Fruit fly (Drosophila melanogaster) whole organism, prepupa: Measurements from ENCODE around the gene CG11889.

Experiments
- Blimp-1 ChIP-seq: fragments of 200-800 bp; sonication (Bioruptor generic); optimal IDR thresholded peaks from 3 replicates; lab custom pipeline; 2017; ENCODE audit warnings: missing biosample characterization, missing genetic modification characterization, mild to moderate bottlenecking, moderate library complexity, missing genetic modification reagents
- CG10669 ChIP-seq: fragments of 200-800 bp; sonication (Bioruptor generic); optimal IDR thresholded peaks from 3 replicates; lab custom pipeline; 2018; ENCODE audit warnings: missing biosample characterization, mild to moderate bottlenecking, missing genetic modification characterization, moderate library complexity
- CG11294 ChIP-seq: fragments of 200-800 bp; sonication (Bioruptor generic); IDR thresholded peaks from 2 replicates; pipeline ENCODE4 v1.3.6; 2022; ENCODE audit warnings: missing biosample characterization, missing genetic modification characterization
- CG11902 ChIP-seq: fragments of 200-800 bp; sonication (Bioruptor generic); optimal IDR thresholded peaks from 3 replicates; lab custom pipeline; 2016; ENCODE audit warnings: missing biosample characterization, missing genetic modification characterization
- CG15336 ChIP-seq: fragments of 200-800 bp; sonication (Bioruptor generic); IDR thresholded peaks from 2 replicates; pipeline ENCODE4 v1.3.6; 2022; ENCODE audit warnings: missing biosample characterization, missing genetic modification characterization
- CG1621 ChIP-seq: fragments of 200-800 bp; sonication (Bioruptor generic); optimal IDR thresholded peaks from 3 replicates; lab custom pipeline; 2018; ENCODE audit warnings: missing biosample characterization, mild to moderate bottlenecking, missing genetic modification characterization
- CG16779 ChIP-seq: fragments of 200-800 bp; sonication (Bioruptor generic); optimal IDR thresholded peaks from 3 replicates; lab custom pipeline; 2017; ENCODE audit warnings: missing biosample characterization, mild to moderate bottlenecking, missing genetic modification characterization
- CG31627 ChIP-seq: fragments of 200-800 bp; sonication (Bioruptor generic); optimal IDR thresholded peaks from 3 replicates; lab custom pipeline; 2016; ENCODE audit warnings: missing biosample characterization, missing genetic modification characterization
- CG32006 ChIP-seq: fragments of 200-800 bp; sonication (Bioruptor generic); optimal IDR thresholded peaks from 3 replicates; lab custom pipeline; 2017; ENCODE audit warnings: missing biosample characterization, mild to moderate bottlenecking, missing genetic modification characterization
- CG34406 ChIP-seq: fragments of 200-800 bp; sonication (Bioruptor generic); optimal IDR thresholded peaks from 3 replicates; lab custom pipeline; 2016; ENCODE audit warnings: missing biosample characterization, missing genetic modification characterization
- CG3919 ChIP-seq: fragments of 200-800 bp; sonication (Bioruptor generic); optimal IDR thresholded peaks from 3 replicates; lab custom pipeline; 2016; ENCODE audit warnings: missing biosample characterization, missing genetic modification characterization
- CG4318 ChIP-seq: fragments of 200-800 bp; sonication (Bioruptor generic); optimal IDR thresholded peaks from 3 replicates; lab custom pipeline; 2017; ENCODE audit warnings: missing biosample characterization, mild to moderate bottlenecking, missing genetic modification characterization
- CG6276 ChIP-seq: fragments of 200-800 bp; sonication (Bioruptor generic); optimal IDR thresholded peaks from 2 replicates; lab custom pipeline; 2017; ENCODE audit warnings: missing biosample characterization, mild to moderate bottlenecking, missing genetic modification characterization
- CG6854 ChIP-seq: fragments of 200-800 bp; sonication (Bioruptor generic); optimal IDR thresholded peaks from 2 replicates; lab custom pipeline; 2017; ENCODE audit warnings: missing biosample characterization, mild to moderate bottlenecking, missing genetic modification characterization
- CG8632 ChIP-seq: fragments of 200-800 bp; sonication (Bioruptor generic); optimal IDR thresholded peaks from 3 replicates; lab custom pipeline; 2016; ENCODE audit warnings: missing biosample characterization, missing genetic modification characterization
- CG9139 ChIP-seq: fragments of 200-800 bp; sonication (Bioruptor generic); optimal IDR thresholded peaks from 3 replicates; lab custom pipeline; 2017; ENCODE audit warnings: missing biosample characterization, mild to moderate bottlenecking, missing genetic modification characterization
- Eip75B ChIP-seq: fragments of 200-800 bp; sonication (Bioruptor generic); optimal IDR thresholded peaks from 3 replicates; lab custom pipeline; 2016; ENCODE audit warnings: missing biosample characterization, missing genetic modification characterization
- Ets21C ChIP-seq: fragments of 200-800 bp; sonication (Bioruptor generic); optimal IDR thresholded peaks from 3 replicates; lab custom pipeline; 2016; ENCODE audit warnings: missing biosample characterization, missing genetic modification characterization
- Hr39 ChIP-seq: fragments of 200-800 bp; sonication (Bioruptor generic); optimal IDR thresholded peaks from 2 replicates; lab custom pipeline; 2016; ENCODE audit warnings: missing biosample characterization, missing genetic modification characterization
- Hr4 ChIP-seq: fragments of 200-800 bp; sonication (Bioruptor generic); optimal IDR thresholded peaks from 3 replicates; lab custom pipeline; 2016; ENCODE audit warnings: missing biosample characterization, missing genetic modification characterization
- Lpt ChIP-seq: fragments of 200-800 bp; sonication (Bioruptor generic); optimal IDR thresholded peaks from 3 replicates; lab custom pipeline; 2016; ENCODE audit warnings: missing biosample characterization, missing genetic modification characterization
- Sox102F ChIP-seq: fragments of 200-800 bp; sonication (Bioruptor generic); optimal IDR thresholded peaks from 2 replicates; lab custom pipeline; 2016; ENCODE audit warnings: missing biosample characterization, mild to moderate bottlenecking, missing genetic modification characterization
- Sox15 ChIP-seq: fragments of 200-800 bp; sonication (Bioruptor generic); optimal IDR thresholded peaks from 3 replicates; lab custom pipeline; 2016; ENCODE audit warnings: missing biosample characterization, missing genetic modification characterization
- achi ChIP-seq: fragments of 200-800 bp; sonication (Bioruptor generic); optimal IDR thresholded peaks from 3 replicates; lab custom pipeline; 2016; ENCODE audit warnings: missing biosample characterization, missing genetic modification characterization
- acj6 ChIP-seq: fragments of 200-800 bp; sonication (Bioruptor generic); optimal IDR thresholded peaks from 3 replicates; lab custom pipeline; 2016; ENCODE audit warnings: missing biosample characterization, missing genetic modification characterization
- dac ChIP-seq: fragments of 200-800 bp; sonication (Bioruptor generic); optimal IDR thresholded peaks from 2 replicates; lab custom pipeline; 2017; ENCODE audit warnings: missing biosample characterization, mild to moderate bottlenecking, missing genetic modification characterization
- dsx ChIP-seq: fragments of 200-800 bp; optimal IDR thresholded peaks from 3 replicates; lab custom pipeline; 2019; ENCODE audit warnings: missing biosample characterization, mild to moderate bottlenecking, missing genetic modification characterization, moderate library complexity; ENCODE audit not compliant: poor library complexity, severe bottlenecking
- eg ChIP-seq: fragments of 200-800 bp; sonication (Bioruptor generic); IDR thresholded peaks from 3 replicates; pipeline ENCODE4 v1.3.6; 2022; ENCODE audit warnings: missing biosample characterization, missing genetic modification characterization
- fkh ChIP-seq: fragments of 200-800 bp; sonication (Bioruptor generic); optimal IDR thresholded peaks from 3 replicates; lab custom pipeline; 2017; ENCODE audit warnings: missing biosample characterization, mild to moderate bottlenecking, missing genetic modification characterization, moderate library complexity
- net ChIP-seq: fragments of 200-800 bp; sonication (Bioruptor generic); optimal IDR thresholded peaks from 3 replicates; lab custom pipeline; 2016; ENCODE audit warnings: missing biosample characterization, missing genetic modification characterization
- pdm3 ChIP-seq: fragments of 200-800 bp; sonication (Bioruptor generic); optimal IDR thresholded peaks from 3 replicates; lab custom pipeline; 2016; ENCODE audit warnings: missing biosample characterization, missing genetic modification characterization
- spab ChIP-seq: fragments of 200-800 bp; sonication (Bioruptor generic); optimal IDR thresholded peaks from 2 replicates; lab custom pipeline; 2017; ENCODE audit warnings: missing biosample characterization, mild to moderate bottlenecking, missing genetic modification characterization, missing genetic modification reagents
- ss ChIP-seq, 2 experiments: fragments of 200-800 bp; sonication (Bioruptor generic); optimal IDR thresholded peaks; 2 replicates in 1 of 2; 3 replicates in 1 of 2; lab custom pipeline; 2017 to 2018; ENCODE audit warnings: mild to moderate bottlenecking in 2 of 2, missing biosample characterization in 2 of 2, missing genetic modification characterization in 2 of 2, moderate library complexity in 1 of 2
- svp ChIP-seq: fragments of 200-800 bp; sonication (Bioruptor generic); peaks from one replicate; lab custom pipeline; 2016; ENCODE audit warnings: missing biosample characterization, missing genetic modification characterization
- topi ChIP-seq: fragments of 200-800 bp; sonication (Bioruptor generic); optimal IDR thresholded peaks from 3 replicates; lab custom pipeline; 2016; ENCODE audit warnings: missing biosample characterization, missing genetic modification characterization
- vri ChIP-seq: fragments of 200-800 bp; sonication (Bioruptor generic); optimal IDR thresholded peaks from 3 replicates; lab custom pipeline; 2016; ENCODE audit warnings: missing biosample characterization, mild to moderate bottlenecking, missing genetic modification characterization

Gene CG11889

dm6 chr3R:25262322-25262761 is 7.7 kb upstream of the CG11889 start, which contains the start of the genes Kdsr and CG11858 (continued):
- peak; percentile 37 for TF ChIP-seq dsx (GFP tag; lab: Kevin White, UChicago)
- TF ChIP-seq Ets21C (GFP tag; lab: Kevin White, UChicago), result no peak
- TF ChIP-seq vri (GFP tag; lab: Kevin White, UChicago), result peak; percentile 94
- TF ChIP-seq ss (GFP tag; optimal IDR thresholded peaks at IDR 0.05; lab: Kevin White, UChicago), result no peak
- no peak for TF ChIP-seq CG10669
- TF ChIP-seq eg, result peak; percentile 72; the same call in 2 of the 3 replicates
- TF ChIP-seq dac, result no peak
- TF ChIP-seq Eip75B (GFP tag; lab: Kevin White, UChicago), result no peak
- no peak for TF ChIP-seq acj6
- TF ChIP-seq CG34406 (GFP tag; lab: Kevin White, UChicago), result no peak
- peak; percentile 36 for TF ChIP-seq achi
- TF ChIP-seq CG11294 (GFP tag; lab: Robert Waterston, UW), result peak; percentile 28; the same call in 1 of the 2 replicates
- TF ChIP-seq CG32006, result no peak
- TF ChIP-seq Hr4 (GFP tag; lab: Kevin White, UChicago), result no peak
- TF ChIP-seq CG9139 (GFP tag; lab: Kevin White, UChicago), result no peak
- TF ChIP-seq CG3919 (GFP tag; lab: Kevin White, UChicago), result no peak
- TF ChIP-seq Blimp-1 (GFP tag; lab: Kevin White, UChicago), result no peak
- TF ChIP-seq fkh (GFP tag; lab: Kevin White, UChicago), result peak; percentile 76
- TF ChIP-seq topi, result no peak
- TF ChIP-seq CG16779 (tag; lab: Kevin White, UChicago), result no peak
- TF ChIP-seq Hr39, result no peak
- TF ChIP-seq svp, result peak; percentile 95
- TF ChIP-seq spab, result no peak
- TF ChIP-seq Sox102F (GFP tag; lab: Kevin White, UChicago), result no peak
- no peak for TF ChIP-seq CG6276 (GFP tag; lab: Kevin White, UChicago)

- TF ChIP-seq CG15336 (GFP tag; lab: Robert Waterston, UW), result peak; percentile 31; the same call in 1 of the 2 replicates
- no peak for TF ChIP-seq CG31627 (GFP tag; lab: Kevin White, UChicago)
- peak; percentile 45 for TF ChIP-seq achi
- peak; percentile 33 for TF ChIP-seq CG1621 (tag; lab: Kevin White, UChicago)
Observed at dm6 chr3R:25265589-25266201, 4.3 kb upstream of the CG11889 start, which contains the start of the genes GlnRS and RIOK2. Gene GlnRS (minus strand): TSS chr3R:25265721. Gene RIOK2 (plus strand): TSS chr3R:25265844.

dm6 chr3R:25266751-25267150 is 3.3 kb upstream of the CG11889 start:
- TF ChIP-seq CG34406 (GFP tag; lab: Kevin White, UChicago) (no peak), Hr4 (GFP tag; lab: Kevin White, UChicago) (no peak), CG9139 (GFP tag; lab: Kevin White, UChicago) (no peak), CG11902 (GFP tag; lab: Kevin White, UChicago) (no peak), CG6854 (GFP tag; lab: Kevin White, UChicago) (no peak), CG4318 (GFP tag; lab: Kevin White, UChicago) (no peak), acj6 (no peak), fkh (GFP tag; lab: Kevin White, UChicago) (no peak), CG1621 (tag; lab: Kevin White, UChicago) (no peak), dac (no peak), pdm3 (GFP tag; lab: Kevin White, UChicago) (no peak)

- no peak for TF ChIP-seq CG8632 (GFP tag; lab: Kevin White, UChicago)
- no peak for TF ChIP-seq acj6
- TF ChIP-seq Blimp-1 (GFP tag; lab: Kevin White, UChicago), result no peak
- TF ChIP-seq CG11294 (GFP tag; lab: Robert Waterston, UW), result no peak
- TF ChIP-seq CG4318 (GFP tag; lab: Kevin White, UChicago), result no peak
- TF ChIP-seq CG9139 (GFP tag; lab: Kevin White, UChicago), result no peak
- TF ChIP-seq Sox15, result no peak
- TF ChIP-seq net (GFP tag; lab: Kevin White, UChicago), result no peak
- TF ChIP-seq achi, result no peak
- no peak for TF ChIP-seq fkh (GFP tag; lab: Kevin White, UChicago)
- no peak for TF ChIP-seq dsx (GFP tag; lab: Kevin White, UChicago)
- no peak for TF ChIP-seq Hr4 (GFP tag; lab: Kevin White, UChicago)
- no peak for TF ChIP-seq Lpt (GFP tag; lab: Kevin White, UChicago)
- no peak for TF ChIP-seq dac
Observed at dm6 chr3R:25273537-25273936, 3.5 kb downstream of the CG11889 start, which contains the start of gene CG11878. Gene CG11878 (plus strand): TSS chr3R:25273837.
